Fruit fly (Drosophila melanogaster) S2 (cell line): ENCODE results near the gene Sgs7.

ENCODE experiments used
- CG8478 ChIP-seq: fragments of >200 bp; optimal IDR thresholded peaks from 2 replicates; lab custom pipeline; 2018
- CTCF ChIP-seq, 2 experiments: fragments of >200 bp; optimal IDR thresholded peaks; 2 replicates each; lab custom pipeline; 2018

- no peak for TF ChIP-seq CG8478 (lab: Kevin White, UChicago)
- no peak for TF ChIP-seq CTCF (optimal IDR thresholded peaks at IDR 0.05; lab: Kevin White, UChicago)
Measured at dm6 chr3L:11553672-11554068, 44.0 kb downstream of the Sgs7 start.
